Fruit fly (Drosophila melanogaster) whole organism, prepupa: ENCODE data around the gene CG5828.

Experiments used
- Blimp-1 ChIP-seq: fragments of 200-800 bp; sonication (Bioruptor generic); optimal IDR thresholded peaks from 3 replicates; lab custom pipeline; 2017; ENCODE audit warnings: missing biosample characterization, missing genetic modification characterization, mild to moderate bottlenecking, moderate library complexity, missing genetic modification reagents
- CG10631 ChIP-seq: fragments of 200-800 bp; sonication (Bioruptor generic); optimal IDR thresholded peaks from 2 replicates; lab custom pipeline; 2016; ENCODE audit warnings: missing biosample characterization, missing genetic modification characterization
- CG11294 ChIP-seq: fragments of 200-800 bp; sonication (Bioruptor generic); IDR thresholded peaks from 2 replicates; pipeline ENCODE4 v1.3.6; 2022; ENCODE audit warnings: missing biosample characterization, missing genetic modification characterization
- CG11762 ChIP-seq: fragments of 200-800 bp; sonication (Bioruptor generic); optimal IDR thresholded peaks from 3 replicates; lab custom pipeline; 2016; ENCODE audit warnings: missing biosample characterization, missing genetic modification characterization; ENCODE audit not compliant: insufficient read depth
- CG11902 ChIP-seq: fragments of 200-800 bp; sonication (Bioruptor generic); optimal IDR thresholded peaks from 3 replicates; lab custom pipeline; 2016; ENCODE audit warnings: missing biosample characterization, missing genetic modification characterization
- CG15336 ChIP-seq: fragments of 200-800 bp; sonication (Bioruptor generic); IDR thresholded peaks from 2 replicates; pipeline ENCODE4 v1.3.6; 2022; ENCODE audit warnings: missing biosample characterization, missing genetic modification characterization
- CG1621 ChIP-seq: fragments of 200-800 bp; sonication (Bioruptor generic); optimal IDR thresholded peaks from 3 replicates; lab custom pipeline; 2018; ENCODE audit warnings: missing biosample characterization, mild to moderate bottlenecking, missing genetic modification characterization
- CG3032 ChIP-seq: fragments of 200-800 bp; optimal IDR thresholded peaks from 2 replicates; lab custom pipeline; 2019; ENCODE audit warnings: missing biosample characterization, mild to moderate bottlenecking, missing genetic modification characterization, moderate library complexity
- CG31627 ChIP-seq: fragments of 200-800 bp; sonication (Bioruptor generic); optimal IDR thresholded peaks from 3 replicates; lab custom pipeline; 2016; ENCODE audit warnings: missing biosample characterization, missing genetic modification characterization
- CG32006 ChIP-seq: fragments of 200-800 bp; sonication (Bioruptor generic); optimal IDR thresholded peaks from 3 replicates; lab custom pipeline; 2017; ENCODE audit warnings: missing biosample characterization, mild to moderate bottlenecking, missing genetic modification characterization
- CG34406 ChIP-seq: fragments of 200-800 bp; sonication (Bioruptor generic); optimal IDR thresholded peaks from 3 replicates; lab custom pipeline; 2016; ENCODE audit warnings: missing biosample characterization, missing genetic modification characterization
- CG3919 ChIP-seq: fragments of 200-800 bp; sonication (Bioruptor generic); optimal IDR thresholded peaks from 3 replicates; lab custom pipeline; 2016; ENCODE audit warnings: missing biosample characterization, missing genetic modification characterization
- CG4318 ChIP-seq: fragments of 200-800 bp; sonication (Bioruptor generic); optimal IDR thresholded peaks from 3 replicates; lab custom pipeline; 2017; ENCODE audit warnings: missing biosample characterization, mild to moderate bottlenecking, missing genetic modification characterization
- CG6163 ChIP-seq: fragments of 200-800 bp; sonication (Bioruptor generic); IDR thresholded peaks from 3 replicates; pipeline ENCODE4 v1.3.6; 2022; ENCODE audit warnings: missing biosample characterization, missing genetic modification characterization
- CG6276 ChIP-seq: fragments of 200-800 bp; sonication (Bioruptor generic); optimal IDR thresholded peaks from 2 replicates; lab custom pipeline; 2017; ENCODE audit warnings: missing biosample characterization, mild to moderate bottlenecking, missing genetic modification characterization
- CG6792 ChIP-seq: fragments of 200-800 bp; sonication (Bioruptor generic); optimal IDR thresholded peaks from 3 replicates; lab custom pipeline; 2016; ENCODE audit warnings: missing biosample characterization, missing genetic modification characterization
- CG6808 ChIP-seq: fragments of 200-800 bp; sonication (Bioruptor generic); optimal IDR thresholded peaks from 3 replicates; lab custom pipeline; 2017; ENCODE audit warnings: missing biosample characterization, missing genetic modification characterization, mild to moderate bottlenecking, moderate library complexity, missing genetic modification reagents
- CG6854 ChIP-seq: fragments of 200-800 bp; sonication (Bioruptor generic); optimal IDR thresholded peaks from 2 replicates; lab custom pipeline; 2017; ENCODE audit warnings: missing biosample characterization, mild to moderate bottlenecking, missing genetic modification characterization
- CG7368 ChIP-seq: fragments of 200-800 bp; sonication (Bioruptor generic); optimal IDR thresholded peaks from 3 replicates; lab custom pipeline; 2016; ENCODE audit warnings: missing biosample characterization, missing genetic modification characterization
- CG8119 ChIP-seq: fragments of 200-800 bp; sonication (Bioruptor generic); IDR thresholded peaks from 3 replicates; pipeline ENCODE4 v1.3.6; 2022; ENCODE audit warnings: missing biosample characterization, missing genetic modification characterization
- CG8319 ChIP-seq: fragments of 200-800 bp; sonication (Bioruptor generic); optimal IDR thresholded peaks from 3 replicates; lab custom pipeline; 2016; ENCODE audit warnings: missing biosample characterization, missing genetic modification characterization
- CG8632 ChIP-seq: fragments of 200-800 bp; sonication (Bioruptor generic); optimal IDR thresholded peaks from 3 replicates; lab custom pipeline; 2016; ENCODE audit warnings: missing biosample characterization, missing genetic modification characterization
- Eip75B ChIP-seq: fragments of 200-800 bp; sonication (Bioruptor generic); optimal IDR thresholded peaks from 3 replicates; lab custom pipeline; 2016; ENCODE audit warnings: missing biosample characterization, missing genetic modification characterization
- Eip78C ChIP-seq: fragments of 200-800 bp; sonication (Bioruptor generic); peaks from one replicate; lab custom pipeline; 2016; ENCODE audit warnings: missing biosample characterization, missing genetic modification characterization
- Eip93F ChIP-seq: fragments of 200-800 bp; sonication (Bioruptor generic); optimal IDR thresholded peaks from 2 replicates; lab custom pipeline; 2016; ENCODE audit warnings: missing biosample characterization, mild to moderate bottlenecking, missing genetic modification characterization
- Ets96B ChIP-seq: fragments of 200-800 bp; optimal IDR thresholded peaks from 2 replicates; lab custom pipeline; 2019; ENCODE audit warnings: missing biosample characterization, mild to moderate bottlenecking, missing genetic modification characterization, moderate library complexity
- Hr38 ChIP-seq: sonication (Bioruptor generic); optimal IDR thresholded peaks from 2 replicates; lab custom pipeline; 2016; ENCODE audit warnings: missing biosample characterization, missing genetic modification characterization
- Hr4 ChIP-seq: fragments of 200-800 bp; sonication (Bioruptor generic); optimal IDR thresholded peaks from 3 replicates; lab custom pipeline; 2016; ENCODE audit warnings: missing biosample characterization, missing genetic modification characterization
- Lpt ChIP-seq: fragments of 200-800 bp; sonication (Bioruptor generic); optimal IDR thresholded peaks from 3 replicates; lab custom pipeline; 2016; ENCODE audit warnings: missing biosample characterization, missing genetic modification characterization
- Met ChIP-seq: fragments of 200-800 bp; sonication (Bioruptor generic); optimal IDR thresholded peaks from 3 replicates; lab custom pipeline; 2016; ENCODE audit warnings: missing biosample characterization, missing genetic modification characterization
- OdsH ChIP-seq: fragments of 200-800 bp; sonication (Bioruptor generic); optimal IDR thresholded peaks from 3 replicates; lab custom pipeline; 2016; ENCODE audit warnings: missing biosample characterization, missing genetic modification characterization
- Smox ChIP-seq: fragments of 200-800 bp; sonication (Bioruptor generic); optimal IDR thresholded peaks from 3 replicates; lab custom pipeline; 2016; ENCODE audit warnings: missing biosample characterization, missing genetic modification characterization
- Sox102F ChIP-seq: fragments of 200-800 bp; sonication (Bioruptor generic); optimal IDR thresholded peaks from 2 replicates; lab custom pipeline; 2016; ENCODE audit warnings: missing biosample characterization, mild to moderate bottlenecking, missing genetic modification characterization
- Sox15 ChIP-seq: fragments of 200-800 bp; sonication (Bioruptor generic); optimal IDR thresholded peaks from 3 replicates; lab custom pipeline; 2016; ENCODE audit warnings: missing biosample characterization, missing genetic modification characterization
- achi ChIP-seq: fragments of 200-800 bp; sonication (Bioruptor generic); optimal IDR thresholded peaks from 3 replicates; lab custom pipeline; 2016; ENCODE audit warnings: missing biosample characterization, missing genetic modification characterization
- acj6 ChIP-seq: fragments of 200-800 bp; sonication (Bioruptor generic); optimal IDR thresholded peaks from 3 replicates; lab custom pipeline; 2016; ENCODE audit warnings: missing biosample characterization, missing genetic modification characterization
- cyc ChIP-seq: fragments of 200-800 bp; sonication (Bioruptor generic); optimal IDR thresholded peaks from 3 replicates; lab custom pipeline; 2016; ENCODE audit warnings: missing biosample characterization, missing genetic modification characterization
- eg ChIP-seq: fragments of 200-800 bp; sonication (Bioruptor generic); IDR thresholded peaks from 3 replicates; pipeline ENCODE4 v1.3.6; 2022; ENCODE audit warnings: missing biosample characterization, missing genetic modification characterization
- fd59A ChIP-seq: fragments of 200-800 bp; sonication (Bioruptor generic); optimal IDR thresholded peaks from 2 replicates; lab custom pipeline; 2017; ENCODE audit warnings: missing biosample characterization, mild to moderate bottlenecking, missing genetic modification characterization, missing genetic modification reagents
- fd85E ChIP-seq: fragments of 200-800 bp; sonication (Bioruptor generic); optimal IDR thresholded peaks from 3 replicates; lab custom pipeline; 2016; ENCODE audit warnings: missing biosample characterization, missing genetic modification characterization
- fkh ChIP-seq: fragments of 200-800 bp; sonication (Bioruptor generic); optimal IDR thresholded peaks from 3 replicates; lab custom pipeline; 2017; ENCODE audit warnings: missing biosample characterization, mild to moderate bottlenecking, missing genetic modification characterization, moderate library complexity
- net ChIP-seq: fragments of 200-800 bp; sonication (Bioruptor generic); optimal IDR thresholded peaks from 3 replicates; lab custom pipeline; 2016; ENCODE audit warnings: missing biosample characterization, missing genetic modification characterization
- pdm3 ChIP-seq: fragments of 200-800 bp; sonication (Bioruptor generic); optimal IDR thresholded peaks from 3 replicates; lab custom pipeline; 2016; ENCODE audit warnings: missing biosample characterization, missing genetic modification characterization
- salr ChIP-seq, 2 experiments: fragments of 200-800 bp; sonication (Bioruptor generic); optimal IDR thresholded peaks; 3 replicates each; lab custom pipeline; 2016 to 2018; ENCODE audit warnings: missing biosample characterization in 2 of 2, missing genetic modification characterization in 2 of 2, mild to moderate bottlenecking in 1 of 2
- spab ChIP-seq: fragments of 200-800 bp; sonication (Bioruptor generic); optimal IDR thresholded peaks from 2 replicates; lab custom pipeline; 2017; ENCODE audit warnings: missing biosample characterization, mild to moderate bottlenecking, missing genetic modification characterization, missing genetic modification reagents
- ss ChIP-seq, 2 experiments: fragments of 200-800 bp; sonication (Bioruptor generic); optimal IDR thresholded peaks; 2 replicates in 1 of 2; 3 replicates in 1 of 2; lab custom pipeline; 2017 to 2018; ENCODE audit warnings: mild to moderate bottlenecking in 2 of 2, missing biosample characterization in 2 of 2, missing genetic modification characterization in 2 of 2, moderate library complexity in 1 of 2
- svp ChIP-seq: fragments of 200-800 bp; sonication (Bioruptor generic); peaks from one replicate; lab custom pipeline; 2016; ENCODE audit warnings: missing biosample characterization, missing genetic modification characterization
- topi ChIP-seq: fragments of 200-800 bp; sonication (Bioruptor generic); optimal IDR thresholded peaks from 3 replicates; lab custom pipeline; 2016; ENCODE audit warnings: missing biosample characterization, missing genetic modification characterization
- vri ChIP-seq: fragments of 200-800 bp; sonication (Bioruptor generic); optimal IDR thresholded peaks from 3 replicates; lab custom pipeline; 2016; ENCODE audit warnings: missing biosample characterization, mild to moderate bottlenecking, missing genetic modification characterization

Gene CG5828

DNA sequence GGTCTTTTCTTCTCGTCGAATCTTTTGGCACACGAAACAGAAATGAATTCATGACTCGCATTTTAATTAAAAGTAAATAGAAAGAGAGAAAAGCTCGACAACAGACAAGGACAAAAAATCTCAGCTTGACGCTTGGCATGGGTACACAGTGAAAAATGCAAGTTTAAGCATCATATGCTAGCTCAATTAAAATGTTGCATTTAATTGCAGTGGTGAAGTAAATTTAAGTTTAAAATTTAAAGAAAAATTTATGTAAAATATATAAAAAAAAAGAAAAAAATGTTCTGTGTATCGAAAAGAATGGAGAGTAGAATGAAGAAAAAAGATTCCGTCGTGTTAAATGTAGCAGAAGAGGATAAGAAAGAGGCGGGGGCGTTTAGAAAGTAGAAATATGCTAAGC lies 8.2 kb upstream of the CG5828 start (continued):
- TF ChIP-seq CG7368 = no peak
- peak; percentile 79 for TF ChIP-seq CG15336
- TF ChIP-seq Hr4 = peak; percentile 51
- no peak for TF ChIP-seq vri (GFP tag; lab: Kevin White, UChicago)
- no peak for TF ChIP-seq CG3919 (GFP tag; lab: Kevin White, UChicago)
- no peak for TF ChIP-seq CG6808
- peak; percentile 12 for TF ChIP-seq CG4318
- TF ChIP-seq, all 60 proteins: peak for 27

DNA sequence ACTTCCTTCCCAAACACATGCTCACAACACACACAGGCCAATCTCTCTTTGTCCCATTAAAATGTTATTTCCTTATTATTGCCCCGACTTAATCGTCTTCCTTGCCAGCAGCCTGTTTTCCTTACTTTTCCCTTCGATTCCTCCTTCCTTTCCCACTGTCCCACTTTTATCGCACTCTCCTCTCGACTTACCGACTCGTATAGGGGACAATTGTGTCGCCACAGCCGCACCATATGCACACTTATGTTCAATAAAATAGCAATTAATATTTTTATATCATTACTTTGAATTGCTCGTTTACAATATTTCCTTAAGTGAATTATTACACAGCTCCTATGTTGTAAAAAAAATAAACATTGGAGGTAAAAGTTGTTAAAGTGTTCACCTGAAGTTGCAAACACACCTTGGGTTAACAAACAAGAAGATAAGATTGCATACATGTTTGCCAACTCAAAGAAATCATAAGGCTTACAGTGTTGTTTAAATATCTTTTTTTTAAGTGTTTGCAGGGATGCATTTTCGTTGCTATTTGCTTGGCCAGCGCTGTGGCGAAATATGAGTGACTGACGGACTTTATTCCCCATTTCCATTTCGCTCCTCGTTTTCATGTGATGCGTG lies 6.8 kb upstream of the CG5828 start:
- TF ChIP-seq Ets96B (tag; lab: Kevin White, UChicago) = peak; percentile 83
- peak; percentile 82 to 91 for TF ChIP-seq ss (GFP tag; optimal IDR thresholded peaks at IDR 0.05; lab: Kevin White, UChicago)
- TF ChIP-seq pdm3 (GFP tag; lab: Kevin White, UChicago) = peak; percentile 92
- peak; percentile 86 for TF ChIP-seq Smox (GFP tag; lab: Kevin White, UChicago)
- TF ChIP-seq fkh (GFP tag; lab: Kevin White, UChicago) = peak; percentile 69
- TF ChIP-seq Eip93F (GFP tag; lab: Kevin White, UChicago) = peak; percentile 49
- TF ChIP-seq CG34406 (GFP tag; lab: Kevin White, UChicago) = peak; percentile 88
- TF ChIP-seq CG11294 (GFP tag; lab: Robert Waterston, UW) = peak; percentile 57; the same call in 1 of the 2 replicates
- peak; percentile 84 for TF ChIP-seq CG6854 (GFP tag; lab: Kevin White, UChicago)
- TF ChIP-seq CG8632 (GFP tag; lab: Kevin White, UChicago) = peak; percentile 89
- peak; percentile 86 for TF ChIP-seq CG8319 (GFP tag; lab: Kevin White, UChicago)
- peak; percentile 85 for TF ChIP-seq CG8119
- TF ChIP-seq fd85E (GFP tag; lab: Kevin White, UChicago) = peak; percentile 68
- TF ChIP-seq OdsH (GFP tag; lab: Kevin White, UChicago) = peak; percentile 88
- TF ChIP-seq CG3032 (tag; lab: Kevin White, UChicago) = peak; percentile 80
- TF ChIP-seq Blimp-1 (GFP tag; lab: Kevin White, UChicago) = peak; percentile 74
- TF ChIP-seq Eip75B (GFP tag; lab: Kevin White, UChicago) = peak; percentile 90
- peak; percentile 85 for TF ChIP-seq CG10631 (GFP tag; lab: Kevin White, UChicago)
- TF ChIP-seq cyc (GFP tag; lab: Kevin White, UChicago) = peak; percentile 81
- TF ChIP-seq net (GFP tag; lab: Kevin White, UChicago) = peak; percentile 90
- TF ChIP-seq CG4318 = peak; percentile 81
- peak; percentile 15 for TF ChIP-seq Hr38
- peak; percentile 81 for TF ChIP-seq CG1621 (tag; lab: Kevin White, UChicago)
- TF ChIP-seq CG32006 = peak; percentile 92
- peak; percentile 98 for TF ChIP-seq Eip78C (GFP tag; lab: Kevin White, UChicago)
- TF ChIP-seq fd59A (GFP tag; lab: Kevin White, UChicago) = peak; percentile 82
- TF ChIP-seq CG6163 (GFP tag; lab: Robert Waterston, UW) = peak; percentile 81
- TF ChIP-seq CG11762 (GFP tag; lab: Kevin White, UChicago) = peak; percentile 83
- TF ChIP-seq CG6276 (GFP tag; lab: Kevin White, UChicago) = peak; percentile 86
- peak; percentile 89 for TF ChIP-seq CG3919 (GFP tag; lab: Kevin White, UChicago)
- peak; percentile 84 for TF ChIP-seq spab (GFP tag; lab: Kevin White, UChicago)
- TF ChIP-seq CG7368 = peak; percentile 82
- TF ChIP-seq CG11902 = peak; percentile 75
- TF ChIP-seq svp (GFP tag; lab: Kevin White, UChicago) = peak; percentile 91
- TF ChIP-seq vri (GFP tag; lab: Kevin White, UChicago) = peak; percentile 72
- peak; percentile 82 for TF ChIP-seq CG15336
- peak; percentile 86 for TF ChIP-seq Lpt
- peak; percentile 88 for TF ChIP-seq topi (GFP tag; lab: Kevin White, UChicago)
- TF ChIP-seq CG31627 (GFP tag; lab: Kevin White, UChicago) = peak; percentile 84
- peak; percentile 76 for TF ChIP-seq eg (GFP tag; lab: Robert Waterston, UW)
- peak; percentile 71 to 88 for TF ChIP-seq salr (GFP tag; optimal IDR thresholded peaks at IDR 0.05; lab: Kevin White, UChicago)
- peak; percentile 90 for TF ChIP-seq acj6
- peak; percentile 89 for TF ChIP-seq Sox102F (GFP tag; lab: Kevin White, UChicago)
- TF ChIP-seq Sox15 = peak; percentile 75
- peak; percentile 91 for TF ChIP-seq CG6792 (GFP tag; lab: Kevin White, UChicago)
- TF ChIP-seq achi (GFP tag; lab: Kevin White, UChicago) = peak; percentile 88
- TF ChIP-seq Met (GFP tag; lab: Kevin White, UChicago) = peak; percentile 86
- peak; percentile 91 for TF ChIP-seq Hr4
